Worm (Caenorhabditis elegans) whole organism, late embryonic: ENCODE results near the gene K09D9.9.

ENCODE experiments used
- C08G9.2 ChIP-seq: sonication (generic microtip); optimal IDR thresholded peaks from 2 replicates; lab custom pipeline; 2016; ENCODE audit warnings: mild to moderate bottlenecking, missing genetic modification characterization, moderate library complexity, missing compliant biosample characterization
- C38D4.7 ChIP-seq: fragments of 200-800 bp; sonication (Bioruptor generic); optimal IDR thresholded peaks from 2 replicates; lab custom pipeline; 2018; ENCODE audit warnings: mild to moderate bottlenecking, missing genetic modification characterization, moderate library complexity, missing compliant biosample characterization
- F13H6.1 ChIP-seq: sonication (generic microtip); optimal IDR thresholded peaks from 2 replicates; lab custom pipeline; 2016; ENCODE audit warnings: missing genetic modification characterization, missing compliant biosample characterization
- K02D7.2 ChIP-seq: sonication (generic microtip); optimal IDR thresholded peaks from 2 replicates; lab custom pipeline; 2017; ENCODE audit warnings: mild to moderate bottlenecking, missing genetic modification characterization, missing compliant biosample characterization
- K09A11.1 ChIP-seq: sonication (generic microtip); optimal IDR thresholded peaks from 2 replicates; lab custom pipeline; 2017; ENCODE audit warnings: antibody characterized with exemption, mild to moderate bottlenecking, missing genetic modification characterization, missing compliant biosample characterization; ENCODE audit not compliant: insufficient read depth
- Y22D7AL.16 ChIP-seq: sonication (generic microtip); optimal IDR thresholded peaks from 2 replicates; lab custom pipeline; 2016; ENCODE audit warnings: missing genetic modification characterization, missing compliant biosample characterization
- ahr-1 ChIP-seq: sonication (generic microtip); optimal IDR thresholded peaks from 2 replicates; lab custom pipeline; 2016; ENCODE audit warnings: missing genetic modification characterization, missing compliant biosample characterization
- ama-1 ChIP-seq: fragments of 150-350 bp; optimal IDR thresholded peaks from 2 replicates; lab custom pipeline; 2014
- ceh-19 ChIP-seq: fragments of 200-800 bp; sonication (Bioruptor generic); optimal IDR thresholded peaks from 2 replicates; lab custom pipeline; 2018; ENCODE audit warnings: mild to moderate bottlenecking, missing genetic modification characterization, missing compliant biosample characterization
- ceh-2 ChIP-seq: sonication (generic microtip); optimal IDR thresholded peaks from 2 replicates; lab custom pipeline; 2016; ENCODE audit warnings: missing genotype, missing genetic modification characterization, missing compliant biosample characterization
- ceh-24 ChIP-seq: sonication (generic microtip); optimal IDR thresholded peaks from 2 replicates; lab custom pipeline; 2016; ENCODE audit warnings: mild to moderate bottlenecking, missing genetic modification characterization, missing compliant biosample characterization
- ceh-30 ChIP-seq: fragments of 150-350 bp; optimal IDR thresholded peaks from 2 replicates; lab custom pipeline; 2014; ENCODE audit warnings: missing biosample characterization, missing genetic modification characterization
- ceh-31 ChIP-seq: sonication (generic microtip); optimal IDR thresholded peaks from 2 replicates; lab custom pipeline; 2016; ENCODE audit warnings: missing genetic modification characterization, missing compliant biosample characterization
- ceh-6 ChIP-seq: fragments of 200-800 bp; sonication (Bioruptor generic); optimal IDR thresholded peaks from 2 replicates; lab custom pipeline; 2018; ENCODE audit warnings: mild to moderate bottlenecking, missing genetic modification characterization, missing compliant biosample characterization
- dmd-4 ChIP-seq: sonication (generic microtip); optimal IDR thresholded peaks from 2 replicates; lab custom pipeline; 2016; ENCODE audit warnings: borderline replicate concordance, missing genetic modification characterization, missing compliant biosample characterization
- eyg-1 ChIP-seq: sonication (generic microtip); optimal IDR thresholded peaks from 2 replicates; lab custom pipeline; 2016; ENCODE audit warnings: missing genotype, missing genetic modification characterization, missing compliant biosample characterization
- fax-1 ChIP-seq: sonication (generic microtip); optimal IDR thresholded peaks from 2 replicates; lab custom pipeline; 2016; ENCODE audit warnings: missing genotype, missing genetic modification characterization, missing compliant biosample characterization
- fkh-6 ChIP-seq: sonication (generic microtip); optimal IDR thresholded peaks from 2 replicates; lab custom pipeline; 2016; ENCODE audit warnings: missing genetic modification characterization, missing compliant biosample characterization
- hlh-13 ChIP-seq: fragments of 200-800 bp; sonication (Bioruptor generic); optimal IDR thresholded peaks from 2 replicates; lab custom pipeline; 2018; ENCODE audit warnings: mild to moderate bottlenecking, missing genetic modification characterization, missing compliant biosample characterization
- hlh-30 ChIP-seq: sonication (generic microtip); optimal IDR thresholded peaks from 2 replicates; lab custom pipeline; 2017; ENCODE audit warnings: antibody characterized with exemption, missing genetic modification characterization, missing compliant biosample characterization; ENCODE audit not compliant: insufficient read depth
- hlh-6 ChIP-seq: sonication (generic microtip); optimal IDR thresholded peaks from 2 replicates; lab custom pipeline; 2016; ENCODE audit warnings: missing genotype, missing genetic modification characterization, missing compliant biosample characterization
- hlh-8 ChIP-seq: sonication (generic microtip); optimal IDR thresholded peaks from 2 replicates; lab custom pipeline; 2016; ENCODE audit warnings: missing genotype, missing genetic modification characterization, missing compliant biosample characterization
- lin-11 ChIP-seq: fragments of 200-800 bp; sonication (Bioruptor generic); optimal IDR thresholded peaks from 2 replicates; lab custom pipeline; 2018; ENCODE audit warnings: mild to moderate bottlenecking, missing genetic modification characterization, missing compliant biosample characterization
- mec-3 ChIP-seq: sonication (generic microtip); optimal IDR thresholded peaks from 2 replicates; lab custom pipeline; 2016; ENCODE audit warnings: borderline replicate concordance, missing genetic modification characterization, missing compliant biosample characterization
- nhr-11 ChIP-seq: fragments of 150-350 bp; optimal IDR thresholded peaks from 2 replicates; lab custom pipeline; 2014; ENCODE audit warnings: missing biosample characterization, missing genetic modification characterization
- odd-2 ChIP-seq: sonication (generic microtip); optimal IDR thresholded peaks from 2 replicates; lab custom pipeline; 2017; ENCODE audit warnings: antibody characterized with exemption, mild to moderate bottlenecking, missing genetic modification characterization, missing compliant biosample characterization
- pag-3 ChIP-seq: sonication (generic microtip); optimal IDR thresholded peaks from 2 replicates; lab custom pipeline; 2016; ENCODE audit warnings: missing compliant biosample characterization, missing genetic modification characterization, borderline replicate concordance
- pat-9 ChIP-seq: fragments of 200-800 bp; sonication (Bioruptor generic); optimal IDR thresholded peaks from 2 replicates; lab custom pipeline; 2018; ENCODE audit warnings: mild to moderate bottlenecking, missing genetic modification characterization, moderate library complexity, missing compliant biosample characterization
- pax-1 ChIP-seq: fragments of 150-350 bp; optimal IDR thresholded peaks from 2 replicates; lab custom pipeline; 2014; ENCODE audit warnings: missing biosample characterization, missing genetic modification characterization
- pha-4 ChIP-seq: fragments of 150-350 bp; optimal IDR thresholded peaks from 2 replicates; lab custom pipeline; 2018; ENCODE audit warnings: missing biosample characterization, missing genetic modification reagents, missing genetic modification characterization
- pqm-1 ChIP-seq: sonication (generic microtip); optimal IDR thresholded peaks from 2 replicates; lab custom pipeline; 2016; ENCODE audit warnings: missing genetic modification characterization, missing compliant biosample characterization
- sdc-2 ChIP-seq: sonication (generic microtip); optimal IDR thresholded peaks from 2 replicates; lab custom pipeline; 2016; ENCODE audit warnings: missing genotype, missing genetic modification characterization, missing compliant biosample characterization
- sox-4 ChIP-seq: sonication (generic microtip); optimal IDR thresholded peaks from 2 replicates; lab custom pipeline; 2017; ENCODE audit warnings: mild to moderate bottlenecking, missing genetic modification characterization, inconsistent platforms, missing compliant biosample characterization
- unc-86 ChIP-seq: sonication (generic microtip); optimal IDR thresholded peaks from 2 replicates; lab custom pipeline; 2016; ENCODE audit warnings: missing genetic modification characterization, missing compliant biosample characterization
- ztf-16 ChIP-seq: sonication (generic microtip); optimal IDR thresholded peaks from 2 replicates; lab custom pipeline; 2017; ENCODE audit warnings: missing genetic modification characterization, missing compliant biosample characterization

K09D9.9 gene

DNA sequence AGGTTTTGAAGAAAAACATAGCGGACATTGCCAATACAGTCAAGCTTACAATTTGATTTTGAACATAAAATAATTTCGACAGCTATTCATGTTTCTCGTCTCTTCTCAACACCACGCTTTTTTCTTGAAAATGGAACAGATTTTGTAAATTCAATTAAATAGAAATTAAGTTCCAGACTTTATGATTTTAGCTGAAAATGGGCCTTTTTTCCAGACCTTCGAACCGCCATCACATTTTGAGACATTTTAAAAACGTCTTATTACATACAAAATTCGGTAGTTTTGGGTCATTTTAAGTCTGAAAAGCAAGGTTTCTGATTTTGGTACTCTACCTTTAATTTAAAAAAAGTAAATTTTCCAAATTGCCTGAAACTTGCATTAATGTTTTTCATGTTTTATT is 44.2 kb upstream of the K09D9.9 start, which contains the start of gene C49G7.12:
Gene C49G7.12, plus strand, starts transcription at position 301 of the 400 bp plus-strand sequence.
- TF ChIP-seq F13H6.1 (tag; lab: Kevin White, UChicago): no peak
- no peak for TF ChIP-seq mec-3
- no peak for TF ChIP-seq Y22D7AL.16
- no peak for TF ChIP-seq lin-11 (tag; lab: Kevin White, UChicago)
- TF ChIP-seq ceh-30: no peak
- TF ChIP-seq ceh-2 (tag; lab: Kevin White, UChicago): no peak
- no peak for TF ChIP-seq eyg-1 (tag; lab: Kevin White, UChicago)
- TF ChIP-seq odd-2 (tag; lab: Kevin White, UChicago): no peak
- TF ChIP-seq fkh-6 (tag; lab: Kevin White, UChicago): no peak
- TF ChIP-seq dmd-4: no peak
- no peak for TF ChIP-seq pqm-1

DNA sequence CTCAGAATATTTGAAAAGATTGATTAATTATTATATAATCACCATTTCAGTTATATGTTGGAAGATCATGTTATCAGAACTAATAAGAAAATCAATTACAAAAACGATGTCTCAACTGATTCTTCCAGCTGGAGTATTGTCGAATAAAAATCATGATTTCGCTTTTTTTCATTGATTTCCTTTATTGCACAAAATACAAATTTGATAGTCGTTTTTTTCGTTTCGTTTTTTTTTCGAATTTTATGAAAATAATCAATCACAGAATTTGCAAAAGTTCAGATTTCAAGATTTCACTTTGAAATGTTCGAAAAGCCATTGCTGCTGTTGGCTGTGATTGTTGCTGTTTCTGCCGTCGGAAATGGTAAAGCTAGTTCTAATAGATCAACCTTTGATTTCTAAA is 41.9 kb upstream of the K09D9.9 start, which contains the start of gene C49G7.13:
Gene C49G7.13, plus strand, starts transcription at position 301 of the 400 bp plus-strand sequence.
- TF ChIP-seq pag-3 (tag; lab: Kevin White, UChicago): no peak
- TF ChIP-seq ahr-1 (tag; lab: Kevin White, UChicago): no peak
- TF ChIP-seq ama-1: no peak
- TF ChIP-seq sdc-2 (tag; lab: Kevin White, UChicago): no peak
- no peak for TF ChIP-seq mec-3
- TF ChIP-seq ceh-30: no peak
- TF ChIP-seq pax-1 (tag; lab: Kevin White, UChicago): no peak
- TF ChIP-seq ceh-6 (GFP tag; lab: Kevin White, UChicago): no peak
- no peak for TF ChIP-seq hlh-6 (tag; lab: Kevin White, UChicago)
- TF ChIP-seq K02D7.2 (tag; lab: Kevin White, UChicago): no peak
- TF ChIP-seq C38D4.7 (GFP tag; lab: Kevin White, UChicago): no peak
- TF ChIP-seq ztf-16: no peak
- no peak for TF ChIP-seq sox-4
- no peak for TF ChIP-seq ceh-19 (GFP tag; lab: Kevin White, UChicago)
- TF ChIP-seq lin-11 (tag; lab: Kevin White, UChicago): no peak
- no peak for TF ChIP-seq K09A11.1

DNA sequence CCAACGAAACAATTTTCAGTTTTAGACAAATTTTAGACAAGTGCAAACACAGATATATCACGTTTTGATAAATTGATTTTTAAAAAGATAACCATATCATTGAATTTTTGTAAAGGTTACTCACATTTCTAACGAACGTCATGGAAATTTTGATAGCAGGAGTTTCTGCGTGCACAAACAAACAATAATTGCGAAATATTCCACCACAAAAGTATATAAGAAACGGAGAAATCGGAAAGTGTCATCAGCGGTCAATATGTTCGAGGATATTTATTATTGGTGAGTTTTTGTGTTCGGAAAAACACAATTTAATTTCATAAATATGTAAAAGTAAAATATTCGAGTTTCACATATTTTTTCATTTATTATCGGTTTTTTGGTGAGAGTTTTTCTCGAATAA is 40.4 kb upstream of the K09D9.9 start, which contains the start of gene C49G7.7:
Gene C49G7.7, plus strand, starts transcription at position 174 of the 400 bp plus-strand sequence.
- TF ChIP-seq hlh-30 (tag; lab: Kevin White, UChicago): no peak
- no peak for TF ChIP-seq C08G9.2 (tag; lab: Kevin White, UChicago)
- TF ChIP-seq hlh-8 (tag; lab: Kevin White, UChicago): no peak
- TF ChIP-seq Y22D7AL.16: no peak

DNA sequence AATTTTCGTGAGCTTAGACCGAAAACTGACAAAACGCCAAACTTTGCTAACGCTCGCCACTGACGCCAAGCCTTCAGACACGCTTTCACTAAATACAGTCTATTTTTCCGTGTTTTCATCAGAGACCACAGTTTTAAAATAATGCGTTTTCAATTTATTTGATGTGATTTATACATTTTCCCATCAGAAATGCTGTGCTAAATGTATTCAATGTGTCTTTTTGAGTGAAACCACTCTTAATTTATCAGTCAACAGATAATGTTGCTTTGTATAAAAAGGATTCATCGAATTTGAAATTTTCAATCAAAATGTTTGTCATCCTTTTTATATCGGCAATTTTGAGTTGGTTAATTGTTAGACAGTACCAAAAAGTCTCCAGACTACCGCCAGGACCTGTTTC is 37.4 kb upstream of the K09D9.9 start, which contains the start of gene cyp-35A4:
Gene cyp-35A4, plus strand, starts transcription at position 301 of the 400 bp plus-strand sequence.
- no peak for TF ChIP-seq K09A11.1
- no peak for TF ChIP-seq Y22D7AL.16
- TF ChIP-seq ztf-16: no peak
- no peak for TF ChIP-seq ceh-31 (tag; lab: Kevin White, UChicago)
- TF ChIP-seq K02D7.2 (tag; lab: Kevin White, UChicago): no peak
- TF ChIP-seq ceh-19 (GFP tag; lab: Kevin White, UChicago): no peak
- TF ChIP-seq dmd-4: no peak
- TF ChIP-seq pha-4 (tag; lab: Kevin White, UChicago): no peak
- no peak for TF ChIP-seq unc-86 (tag; lab: Kevin White, UChicago)
- no peak for TF ChIP-seq hlh-30 (tag; lab: Kevin White, UChicago)
- no peak for TF ChIP-seq hlh-13 (GFP tag; lab: Kevin White, UChicago)
- no peak for TF ChIP-seq ceh-30
- no peak for TF ChIP-seq sdc-2 (tag; lab: Kevin White, UChicago)
- no peak for TF ChIP-seq pat-9 (tag; lab: Kevin White, UChicago)
- TF ChIP-seq fax-1 (tag; lab: Kevin White, UChicago): no peak
- no peak for TF ChIP-seq nhr-11
- no peak for TF ChIP-seq ceh-24 (tag; lab: Kevin White, UChicago)
- no peak for TF ChIP-seq mec-3
- TF ChIP-seq, all 69 proteins: peak for 0
